Fruit fly (Drosophila melanogaster) whole organism, embryonic: ENCODE results near the gene Arpc4.
A peak's percentile ranks its signal among the peaks of the same experiment; 100 is the strongest.

Source experiments
- Adf1 ChIP-seq: fragments of 200-800 bp; sonication (Bioruptor generic); IDR thresholded peaks from 2 replicates; pipeline ENCODE4 v1.3.6; 2022; ENCODE audit warnings: missing biosample characterization, missing genetic modification characterization
- Atf-2 ChIP-seq: fragments of 200-800 bp; sonication (Bioruptor generic); optimal IDR thresholded peaks from 2 replicates; lab custom pipeline; 2016; ENCODE audit warnings: missing biosample characterization, missing genetic modification characterization
- BEAF-32 ChIP-seq: fragments of 200-800 bp; sonication (Bioruptor generic); optimal IDR thresholded peaks from 3 replicates; lab custom pipeline; 2017; ENCODE audit warnings: missing biosample characterization, missing genetic modification characterization, mild to moderate bottlenecking, moderate library complexity, missing genetic modification reagents
- Bgb ChIP-seq: fragments of 200-800 bp; sonication (Bioruptor generic); IDR thresholded peaks from 2 replicates; pipeline ENCODE4 v1.3.6; 2022; ENCODE audit warnings: missing biosample characterization, missing genetic modification characterization; ENCODE audit not compliant: partially characterized antibody
- CG11247 ChIP-seq: fragments of 200-800 bp; sonication (Bioruptor generic); IDR thresholded peaks from 2 replicates; pipeline ENCODE4 v1.3.6; 2022; ENCODE audit warnings: missing biosample characterization, missing genetic modification characterization
- CG13424 ChIP-seq: fragments of 200-800 bp; sonication (Bioruptor generic); optimal IDR thresholded peaks from 2 replicates; lab custom pipeline; 2019; ENCODE audit warnings: missing biosample characterization, mild to moderate bottlenecking, missing genetic modification characterization, moderate library complexity
- CG15514 ChIP-seq: fragments of 200-800 bp; sonication (Bioruptor generic); optimal IDR thresholded peaks from 3 replicates; lab custom pipeline; 2017; ENCODE audit warnings: missing biosample characterization, missing genetic modification characterization, mild to moderate bottlenecking, moderate library complexity, missing genetic modification reagents
- CG16863 ChIP-seq: fragments of 200-800 bp; sonication (Bioruptor generic); optimal IDR thresholded peaks from 3 replicates; lab custom pipeline; 2016; ENCODE audit warnings: missing biosample characterization, missing genetic modification characterization
- CG4404 ChIP-seq: fragments of 200-800 bp; sonication (Bioruptor generic); IDR thresholded peaks from 2 replicates; pipeline ENCODE4 v1.3.6; 2022; ENCODE audit warnings: missing biosample characterization, missing genetic modification characterization
- CG4617 ChIP-seq: fragments of 200-800 bp; sonication (Bioruptor generic); optimal IDR thresholded peaks from 3 replicates; lab custom pipeline; 2016; ENCODE audit warnings: missing biosample characterization, missing genetic modification characterization, borderline replicate concordance
- CG6175 ChIP-seq: fragments of 200-800 bp; sonication (Bioruptor generic); IDR thresholded peaks from 3 replicates; pipeline ENCODE4 v1.3.6; 2022; ENCODE audit warnings: missing biosample characterization, missing genetic modification characterization
- CG7745 ChIP-seq: fragments of 200-800 bp; sonication (Bioruptor generic); optimal IDR thresholded peaks from 2 replicates; lab custom pipeline; 2018; ENCODE audit warnings: missing biosample characterization, mild to moderate bottlenecking, missing genetic modification characterization, moderate library complexity
- CG9797 ChIP-seq: fragments of 200-800 bp; sonication (Bioruptor generic); optimal IDR thresholded peaks from 3 replicates; lab custom pipeline; 2018; ENCODE audit warnings: missing biosample characterization, mild to moderate bottlenecking, missing genetic modification characterization
- Drgx ChIP-seq: fragments of 200-800 bp; sonication (Bioruptor generic); IDR thresholded peaks from 2 replicates; pipeline ENCODE4 v1.3.6; 2022; ENCODE audit warnings: missing biosample characterization, missing genetic modification characterization
- Eip74EF ChIP-seq, 2 experiments: fragments of 200-800 bp in 1 of 2; fragments of >200 bp in 1 of 2; sonication (Bioruptor generic) in 1 of 2; optimal IDR thresholded peaks; 2 replicates each; lab custom pipeline; 2017 to 2019; ENCODE audit warnings: missing biosample characterization in 2 of 2, missing genetic modification characterization in 2 of 2, mild to moderate bottlenecking in 1 of 2, moderate library complexity in 1 of 2
- Kr ChIP-seq: fragments of 200-800 bp; sonication (Bioruptor generic); optimal IDR thresholded peaks from 2 replicates; lab custom pipeline; 2017; ENCODE audit warnings: missing biosample characterization, mild to moderate bottlenecking, missing genetic modification characterization
- MBD-R2 ChIP-seq: fragments of 200-800 bp; sonication (Bioruptor generic); IDR thresholded peaks from 2 replicates; pipeline ENCODE4 v1.3.6; 2022; ENCODE audit warnings: missing biosample characterization, missing genetic modification characterization
- MTF-1 ChIP-seq: fragments of 200-800 bp; sonication (Bioruptor generic); optimal IDR thresholded peaks from 2 replicates; lab custom pipeline; 2018; ENCODE audit warnings: missing biosample characterization, mild to moderate bottlenecking, missing genetic modification characterization, borderline replicate concordance
- Med ChIP-seq: fragments of 200-800 bp; sonication (Bioruptor generic); peaks from one replicate; lab custom pipeline; 2016; ENCODE audit warnings: missing biosample characterization, missing genetic modification characterization, mild to moderate bottlenecking, inconsistent platforms, moderate library complexity
- Myb ChIP-seq: fragments of 200-800 bp; sonication (Bioruptor generic); optimal IDR thresholded peaks from 2 replicates; lab custom pipeline; 2016; ENCODE audit warnings: missing biosample characterization, missing genetic modification characterization
- NC2β ChIP-seq: fragments of 200-800 bp; sonication (Bioruptor generic); optimal IDR thresholded peaks from 2 replicates; lab custom pipeline; 2016; ENCODE audit warnings: missing biosample characterization, missing genetic modification characterization
- NfI ChIP-seq: fragments of 200-800 bp; sonication (Bioruptor generic); optimal IDR thresholded peaks from 3 replicates; lab custom pipeline; 2018; ENCODE audit warnings: missing biosample characterization, mild to moderate bottlenecking, missing genetic modification characterization, moderate library complexity
- Ravus ChIP-seq: fragments of 200-800 bp; sonication (Bioruptor generic); IDR thresholded peaks from 2 replicates; pipeline ENCODE4 v1.3.6; 2022; ENCODE audit warnings: missing biosample characterization, missing genetic modification characterization
- Six4 ChIP-seq: fragments of 200-800 bp; sonication (Bioruptor generic); optimal IDR thresholded peaks from 2 replicates; lab custom pipeline; 2016; ENCODE audit warnings: missing biosample characterization, missing genetic modification characterization
- az2 ChIP-seq: fragments of 200-800 bp; sonication (Bioruptor generic); optimal IDR thresholded peaks from 3 replicates; lab custom pipeline; 2016; ENCODE audit warnings: missing biosample characterization, missing genetic modification characterization
- cad ChIP-seq: fragments of >200 bp; optimal IDR thresholded peaks from 2 replicates; lab custom pipeline; 2017; ENCODE audit warnings: missing biosample characterization, missing genetic modification characterization
- cwo ChIP-seq: fragments of 200-800 bp; sonication (Bioruptor generic); optimal IDR thresholded peaks from 3 replicates; lab custom pipeline; 2017; ENCODE audit warnings: missing biosample characterization, missing genetic modification characterization, mild to moderate bottlenecking, moderate library complexity, missing genetic modification reagents
- da ChIP-seq: fragments of 200-800 bp; sonication (Bioruptor generic); optimal IDR thresholded peaks from 2 replicates; lab custom pipeline; 2016; ENCODE audit warnings: missing biosample characterization, missing genetic modification characterization
- dmrt99B ChIP-seq: fragments of 200-800 bp; sonication (Bioruptor generic); optimal IDR thresholded peaks from 2 replicates; lab custom pipeline; 2018; ENCODE audit warnings: missing biosample characterization, mild to moderate bottlenecking, missing genetic modification characterization, moderate library complexity
- esg ChIP-seq: fragments of 200-800 bp; sonication (Bioruptor generic); conservative IDR thresholded peaks from 2 replicates; pipeline ENCODE4 v1.3.6; 2022; ENCODE audit warnings: missing biosample characterization, missing genetic modification characterization
- fd3F ChIP-seq: fragments of 200-800 bp; sonication (Bioruptor generic); optimal IDR thresholded peaks from 2 replicates; lab custom pipeline; 2018; ENCODE audit warnings: missing biosample characterization, mild to moderate bottlenecking, missing genetic modification characterization, moderate library complexity
- gfzf ChIP-seq: fragments of 200-800 bp; sonication (Bioruptor generic); optimal IDR thresholded peaks from 2 replicates; lab custom pipeline; 2016; ENCODE audit warnings: missing biosample characterization, mild to moderate bottlenecking, missing genetic modification characterization, moderate library complexity
- lov ChIP-seq, 2 experiments: fragments of 200-800 bp in 1 of 2; fragments of >200 bp in 1 of 2; sonication (Bioruptor generic) in 1 of 2; IDR thresholded peaks in 1 of 2; optimal IDR thresholded peaks in 1 of 2; 2 replicates in 1 of 2; 3 replicates in 1 of 2; pipeline versions ENCODE4 v1.3.6 to Lab custom; 2017 to 2022; ENCODE audit warnings: missing biosample characterization in 1 of 2, missing genetic modification characterization in 1 of 2
- onecut ChIP-seq: fragments of 200-800 bp; sonication (Bioruptor generic); IDR thresholded peaks from 2 replicates; pipeline ENCODE4 v1.3.6; 2022; ENCODE audit warnings: missing biosample characterization, missing genetic modification characterization
- pfk ChIP-seq: fragments of 200-800 bp; sonication (Bioruptor generic); optimal IDR thresholded peaks from 2 replicates; lab custom pipeline; 2018; ENCODE audit warnings: missing biosample characterization, mild to moderate bottlenecking, missing genetic modification characterization, moderate library complexity
- pzg ChIP-seq: fragments of 200-800 bp; sonication (Bioruptor generic); optimal IDR thresholded peaks from 3 replicates; lab custom pipeline; 2018; ENCODE audit warnings: missing biosample characterization, mild to moderate bottlenecking, missing genetic modification characterization, moderate library complexity
- slbo ChIP-seq: fragments of 200-800 bp; sonication (Bioruptor generic); IDR thresholded peaks from 2 replicates; pipeline ENCODE4 v1.3.6; 2022; ENCODE audit warnings: missing biosample characterization, missing genetic modification characterization
- sqz ChIP-seq: fragments of 200-800 bp; sonication (Bioruptor generic); optimal IDR thresholded peaks from 3 replicates; lab custom pipeline; 2018; ENCODE audit warnings: missing biosample characterization, mild to moderate bottlenecking, missing genetic modification characterization
- stwl ChIP-seq: fragments of 200-800 bp; sonication (Bioruptor generic); optimal IDR thresholded peaks from 3 replicates; lab custom pipeline; 2018; ENCODE audit warnings: missing biosample characterization, mild to moderate bottlenecking, missing genetic modification characterization, moderate library complexity
- trem ChIP-seq: fragments of 200-800 bp; optimal IDR thresholded peaks from 3 replicates; lab custom pipeline; 2019; ENCODE audit warnings: missing biosample characterization, mild to moderate bottlenecking, missing genetic modification characterization, moderate library complexity
- wdn ChIP-seq: fragments of 200-800 bp; sonication (Bioruptor generic); IDR thresholded peaks from 2 replicates; pipeline ENCODE4 v1.3.6; 2022; ENCODE audit warnings: missing biosample characterization, missing genetic modification characterization

Arpc4 gene

dm6 chr2L:6127478-6127877 is 2.5 kb downstream of the Arpc4 start, which contains the start of gene WDR79 (continued):
- TF ChIP-seq gfzf (peak; percentile 84), pfk (GFP tag; lab: Kevin White, UChicago) (peak; percentile 17), BEAF-32 (GFP tag; lab: Kevin White, UChicago) (peak; percentile 12), cad (GFP tag; lab: Kevin White, UChicago) (no peak), CG9797 (GFP tag; lab: Kevin White, UChicago) (peak; percentile 73), MBD-R2 (GFP tag; lab: Robert Waterston, UW) (peak; percentile 75), CG4617 (GFP tag; lab: Kevin White, UChicago) (peak; percentile 26), pzg (GFP tag; lab: Kevin White, UChicago) (peak; percentile 50), Med (peak; percentile 57)

- TF ChIP-seq sqz (GFP tag; lab: Kevin White, UChicago), result no peak
- TF ChIP-seq trem (tag; lab: Kevin White, UChicago), result peak; percentile 98
- no peak for TF ChIP-seq fd3F (GFP tag; lab: Kevin White, UChicago)
- no peak for TF ChIP-seq MTF-1 (GFP tag; lab: Kevin White, UChicago)
- TF ChIP-seq Ravus (GFP tag; lab: Robert Waterston, UW), result no peak
- no peak for TF ChIP-seq da (GFP tag; lab: Kevin White, UChicago)
- no peak for TF ChIP-seq CG11247 (GFP tag; lab: Robert Waterston, UW)
- TF ChIP-seq Adf1 (GFP tag; lab: Robert Waterston, UW), result no peak
- TF ChIP-seq CG13424 (tag; lab: Kevin White, UChicago), result no peak
- TF ChIP-seq az2, result no peak
- no peak for TF ChIP-seq CG7745 (tag; lab: Kevin White, UChicago)
- no peak for TF ChIP-seq CG16863 (GFP tag; lab: Kevin White, UChicago)
- TF ChIP-seq onecut (GFP tag; lab: Robert Waterston, UW), result no peak
- no peak for TF ChIP-seq esg
- TF ChIP-seq stwl (tag; lab: Kevin White, UChicago), result peak; percentile 84
- no peak for TF ChIP-seq Bgb
- no peak for TF ChIP-seq lov (optimal IDR thresholded peaks at IDR 0.05; lab: Kevin White, UChicago)
- TF ChIP-seq lov (GFP tag; IDR thresholded peaks at IDR 0.05; lab: Robert Waterston, UW), result no peak
- no peak for TF ChIP-seq CG6175 (GFP tag; lab: Robert Waterston, UW)
- peak; percentile 95 for TF ChIP-seq CG15514 (GFP tag; lab: Kevin White, UChicago)
- no peak for TF ChIP-seq NfI (GFP tag; lab: Kevin White, UChicago)
- TF ChIP-seq Six4 (GFP tag; lab: Kevin White, UChicago), result no peak
- peak; percentile 35 for TF ChIP-seq Myb (GFP tag; lab: Kevin White, UChicago)
These were observed 5.7 kb downstream of the Arpc4 start, which contains the start of the genes B9d2, tctn and CG9222 for dm6 chr2L:6130522-6131073. B9d2 (minus strand) TSS chr2L:6130651. tctn (minus strand) TSS chr2L:6130651. CG9222 (plus strand) TSS chr2L:6131023.

- TF ChIP-seq CG4404 (GFP tag; lab: Robert Waterston, UW) (no peak), MTF-1 (GFP tag; lab: Kevin White, UChicago) (no peak), slbo (GFP tag; lab: Robert Waterston, UW) (no peak)
These were observed 14.2 kb downstream of the Arpc4 start, which contains the start of gene CG13991 for dm6 chr2L:6139082-6139481. CG13991 (plus strand) TSS chr2L:6139382.

- TF ChIP-seq Eip74EF (GFP tag; optimal IDR thresholded peaks at IDR 0.05; lab: Kevin White, UChicago), result no peak
- TF ChIP-seq Drgx (GFP tag; lab: Robert Waterston, UW), result no peak
- no peak for TF ChIP-seq Kr (GFP tag; lab: Kevin White, UChicago)
- TF ChIP-seq NC2β (GFP tag; lab: Kevin White, UChicago), result no peak
- no peak for TF ChIP-seq wdn
- TF ChIP-seq dmrt99B (tag; lab: Kevin White, UChicago), result no peak
- no peak for TF ChIP-seq Atf-2
- TF ChIP-seq cwo (GFP tag; lab: Kevin White, UChicago), result no peak
These were observed 26.7 kb downstream of the Arpc4 start, which contains the start of gene Muc26B for dm6 chr2L:6151669-6152068. Muc26B (plus strand) TSS chr2L:6151969.
